Fruit fly (Drosophila melanogaster) whole organism, embryonic: ENCODE results near the gene CG12057.
A peak's percentile ranks its signal among the peaks of the same experiment; 100 is the strongest.

Experiments
- CG1024 ChIP-seq: fragments of 200-800 bp; sonication (Bioruptor generic); IDR thresholded peaks from 2 replicates; pipeline ENCODE4 v1.3.6; 2022; ENCODE audit warnings: missing biosample characterization, missing genetic modification characterization
- CG10979 ChIP-seq: fragments of 200-800 bp; sonication (Bioruptor generic); optimal IDR thresholded peaks from 2 replicates; lab custom pipeline; 2018; ENCODE audit warnings: missing biosample characterization, mild to moderate bottlenecking, missing genetic modification characterization, moderate library complexity
- CG12659 ChIP-seq: fragments of 200-800 bp; sonication (Bioruptor generic); optimal IDR thresholded peaks from 3 replicates; lab custom pipeline; 2017; ENCODE audit warnings: mild to moderate bottlenecking, missing biosample characterization, missing genetic modification reagents, missing genetic modification characterization
- CG12942 ChIP-seq: fragments of 200-800 bp; sonication (Bioruptor generic); optimal IDR thresholded peaks from 3 replicates; lab custom pipeline; 2016; ENCODE audit warnings: missing biosample characterization, missing genetic modification characterization
- CG13624 ChIP-seq: fragments of 200-800 bp; sonication (Bioruptor generic); optimal IDR thresholded peaks from 2 replicates; lab custom pipeline; 2016; ENCODE audit warnings: missing biosample characterization, missing genetic modification characterization
- CG13775 ChIP-seq: fragments of 200-800 bp; sonication (Bioruptor generic); optimal IDR thresholded peaks from 3 replicates; lab custom pipeline; 2017; ENCODE audit warnings: missing biosample characterization, mild to moderate bottlenecking, missing genetic modification characterization
- CG14014 ChIP-seq: fragments of 200-800 bp; sonication (Bioruptor generic); IDR thresholded peaks from 2 replicates; pipeline ENCODE4 v1.3.6; 2022; ENCODE audit warnings: missing biosample characterization, missing genetic modification characterization
- CG14441 ChIP-seq: fragments of 200-800 bp; sonication (Bioruptor generic); IDR thresholded peaks from 2 replicates; pipeline ENCODE4 v1.3.6; 2022; ENCODE audit warnings: missing biosample characterization, missing genetic modification characterization
- CG1529 ChIP-seq: fragments of 200-800 bp; sonication (Bioruptor generic); optimal IDR thresholded peaks from 3 replicates; lab custom pipeline; 2018; ENCODE audit warnings: missing biosample characterization, missing genetic modification characterization
- CG16815 ChIP-seq: fragments of 200-800 bp; sonication (Bioruptor generic); optimal IDR thresholded peaks from 3 replicates; lab custom pipeline; 2017; ENCODE audit warnings: missing biosample characterization, mild to moderate bottlenecking, missing genetic modification characterization
- CG17361 ChIP-seq: fragments of 200-800 bp; sonication (Bioruptor generic); IDR thresholded peaks from 3 replicates; pipeline ENCODE4 v1.3.6; 2022; ENCODE audit warnings: missing biosample characterization, missing genetic modification characterization
- CG2129 ChIP-seq: fragments of 200-800 bp; sonication (Bioruptor generic); IDR thresholded peaks from 2 replicates; pipeline ENCODE4 v1.3.6; 2022; ENCODE audit warnings: missing biosample characterization, missing genetic modification characterization; ENCODE audit not compliant: partially characterized antibody
- CG3065 ChIP-seq: fragments of 200-800 bp; sonication (Bioruptor generic); optimal IDR thresholded peaks from 2 replicates; lab custom pipeline; 2016; ENCODE audit warnings: missing biosample characterization, missing genetic modification characterization
- CG31224 ChIP-seq: fragments of 200-800 bp; sonication (Bioruptor generic); IDR thresholded peaks from 2 replicates; pipeline ENCODE4 v1.3.6; 2022; ENCODE audit warnings: missing biosample characterization, missing genetic modification characterization
- CG32532 ChIP-seq: fragments of 200-800 bp; sonication (Bioruptor generic); IDR thresholded peaks from 2 replicates; pipeline ENCODE4 v1.3.6; 2022; ENCODE audit warnings: missing biosample characterization, missing genetic modification characterization
- CG32767 ChIP-seq: fragments of 200-800 bp; sonication (Bioruptor generic); IDR thresholded peaks from 2 replicates; pipeline ENCODE4 v1.3.6; 2022; ENCODE audit warnings: missing biosample characterization, missing genetic modification characterization
- CG8290 ChIP-seq, 3 experiments: fragments of 200-800 bp; sonication (Bioruptor generic); optimal IDR thresholded peaks; 2 replicates each; lab custom pipeline; 2016 to 2019; ENCODE audit warnings: missing biosample characterization in 3 of 3, missing genetic modification characterization in 3 of 3, mild to moderate bottlenecking in 2 of 3, moderate library complexity in 1 of 3
- CG8765 ChIP-seq: fragments of 200-800 bp; sonication (Bioruptor generic); IDR thresholded peaks from 2 replicates; pipeline ENCODE4 v1.3.6; 2022; ENCODE audit warnings: missing biosample characterization, missing genetic modification characterization
- Dad ChIP-seq: fragments of 200-800 bp; sonication (Bioruptor generic); optimal IDR thresholded peaks from 3 replicates; lab custom pipeline; 2016; ENCODE audit warnings: missing biosample characterization, missing genetic modification characterization
- HLH54F ChIP-seq: fragments of 200-800 bp; sonication (Bioruptor generic); optimal IDR thresholded peaks from 3 replicates; lab custom pipeline; 2016; ENCODE audit warnings: missing biosample characterization, missing genetic modification characterization
- Hand ChIP-seq: fragments of 200-800 bp; sonication (Bioruptor generic); optimal IDR thresholded peaks from 2 replicates; lab custom pipeline; 2017; ENCODE audit warnings: mild to moderate bottlenecking, missing biosample characterization, missing genetic modification reagents, missing genetic modification characterization
- HmgZ ChIP-seq: fragments of 200-800 bp; sonication (Bioruptor generic); optimal IDR thresholded peaks from 2 replicates; lab custom pipeline; 2018; ENCODE audit warnings: missing biosample characterization, mild to moderate bottlenecking, missing genetic modification characterization
- Myb ChIP-seq: fragments of 200-800 bp; sonication (Bioruptor generic); optimal IDR thresholded peaks from 2 replicates; lab custom pipeline; 2016; ENCODE audit warnings: missing biosample characterization, missing genetic modification characterization
- NFAT ChIP-seq: fragments of 200-800 bp; sonication (Bioruptor generic); IDR thresholded peaks from 2 replicates; pipeline ENCODE4 v1.3.6; 2022; ENCODE audit warnings: missing biosample characterization, missing genetic modification characterization
- Nf-YC ChIP-seq: fragments of 200-800 bp; optimal IDR thresholded peaks from 3 replicates; lab custom pipeline; 2019; ENCODE audit warnings: missing biosample characterization, mild to moderate bottlenecking, missing genetic modification characterization, moderate library complexity
- Opbp ChIP-seq: fragments of 200-800 bp; sonication (Bioruptor generic); IDR thresholded peaks from 3 replicates; pipeline ENCODE4 v1.3.6; 2022; ENCODE audit warnings: missing biosample characterization, missing genetic modification characterization; ENCODE audit not compliant: partially characterized antibody
- Rx ChIP-seq: fragments of 200-800 bp; sonication (Bioruptor generic); IDR thresholded peaks from 2 replicates; pipeline ENCODE4 v1.3.6; 2022; ENCODE audit warnings: missing biosample characterization, missing genetic modification characterization
- Sry-δ ChIP-seq: fragments of 200-800 bp; sonication (Bioruptor generic); optimal IDR thresholded peaks from 2 replicates; lab custom pipeline; 2016; ENCODE audit warnings: missing biosample characterization, missing genetic modification characterization
- TFAM ChIP-seq: fragments of 200-800 bp; sonication (Bioruptor generic); optimal IDR thresholded peaks from 2 replicates; lab custom pipeline; 2017; ENCODE audit warnings: missing biosample characterization, missing genetic modification characterization, inconsistent platforms
- ap ChIP-seq: fragments of 200-800 bp; sonication (Bioruptor generic); IDR thresholded peaks from 2 replicates; pipeline ENCODE4 v1.3.6; 2022; ENCODE audit warnings: missing biosample characterization, missing genetic modification characterization
- cas ChIP-seq: fragments of 200-800 bp; sonication (Bioruptor generic); IDR thresholded peaks from 2 replicates; pipeline ENCODE4 v1.3.6; 2022; ENCODE audit warnings: missing biosample characterization, missing genetic modification characterization
- chn ChIP-seq: fragments of 200-800 bp; sonication (Bioruptor generic); optimal IDR thresholded peaks from 2 replicates; lab custom pipeline; 2016; ENCODE audit warnings: missing biosample characterization, missing genetic modification characterization
- ci ChIP-seq: fragments of 200-800 bp; sonication (Bioruptor generic); IDR thresholded peaks from 3 replicates; pipeline ENCODE4 v1.3.6; 2022; ENCODE audit warnings: missing biosample characterization, missing genetic modification characterization
- disco-r ChIP-seq: fragments of 200-800 bp; sonication (Bioruptor generic); optimal IDR thresholded peaks from 2 replicates; lab custom pipeline; 2016; ENCODE audit warnings: missing biosample characterization, missing genetic modification characterization
- fd96Cb ChIP-seq: fragments of 200-800 bp; sonication (Bioruptor generic); optimal IDR thresholded peaks from 2 replicates; lab custom pipeline; 2018; ENCODE audit warnings: missing biosample characterization, mild to moderate bottlenecking, missing genetic modification characterization, moderate library complexity
- grn ChIP-seq: fragments of 200-800 bp; sonication (Bioruptor generic); optimal IDR thresholded peaks from 3 replicates; lab custom pipeline; 2017; ENCODE audit warnings: missing biosample characterization, missing genetic modification characterization
- gsb ChIP-seq: fragments of 200-800 bp; sonication (Bioruptor generic); IDR thresholded peaks from 2 replicates; pipeline ENCODE4 v1.3.6; 2022; ENCODE audit warnings: missing biosample characterization, missing genetic modification characterization
- insv ChIP-seq, 2 experiments: fragments of 200-800 bp; sonication (Bioruptor generic); optimal IDR thresholded peaks; 3 replicates each; lab custom pipeline; 2016 to 2018; ENCODE audit warnings: missing biosample characterization in 2 of 2, missing genetic modification characterization in 2 of 2
- nmo ChIP-seq: fragments of 200-800 bp; sonication (Bioruptor generic); optimal IDR thresholded peaks from 2 replicates; lab custom pipeline; 2018; ENCODE audit warnings: missing biosample characterization, mild to moderate bottlenecking, missing genetic modification characterization, moderate library complexity
- onecut ChIP-seq: fragments of 200-800 bp; sonication (Bioruptor generic); IDR thresholded peaks from 2 replicates; pipeline ENCODE4 v1.3.6; 2022; ENCODE audit warnings: missing biosample characterization, missing genetic modification characterization
- pb ChIP-seq: fragments of 200-800 bp; sonication (Bioruptor generic); optimal IDR thresholded peaks from 3 replicates; lab custom pipeline; 2016; ENCODE audit warnings: missing biosample characterization, missing genetic modification characterization
- rib ChIP-seq: fragments of 200-800 bp; sonication (Bioruptor generic); IDR thresholded peaks from 2 replicates; pipeline ENCODE4 v1.3.6; 2022; ENCODE audit warnings: missing biosample characterization, missing genetic modification characterization
- ro ChIP-seq: fragments of 200-800 bp; sonication (Bioruptor generic); IDR thresholded peaks from 2 replicates; pipeline ENCODE4 v1.3.6; 2022; ENCODE audit warnings: missing biosample characterization, missing genetic modification characterization
- sd ChIP-seq: fragments of 200-800 bp; sonication (Bioruptor generic); optimal IDR thresholded peaks from 3 replicates; lab custom pipeline; 2018; ENCODE audit warnings: missing biosample characterization, mild to moderate bottlenecking, missing genetic modification characterization, moderate library complexity
- sim ChIP-seq: fragments of 200-800 bp; sonication (Bioruptor generic); IDR thresholded peaks from 2 replicates; pipeline ENCODE4 v1.3.6; 2022; ENCODE audit warnings: missing biosample characterization, missing genetic modification characterization
- slp2 ChIP-seq: fragments of 200-800 bp; sonication (Bioruptor generic); optimal IDR thresholded peaks from 2 replicates; lab custom pipeline; 2016; ENCODE audit warnings: missing biosample characterization, missing genetic modification characterization
- sqz ChIP-seq: fragments of 200-800 bp; sonication (Bioruptor generic); optimal IDR thresholded peaks from 3 replicates; lab custom pipeline; 2018; ENCODE audit warnings: missing biosample characterization, mild to moderate bottlenecking, missing genetic modification characterization
- tio ChIP-seq: fragments of 200-800 bp; sonication (Bioruptor generic); optimal IDR thresholded peaks from 2 replicates; lab custom pipeline; 2017; ENCODE audit warnings: missing biosample characterization, missing genetic modification characterization, inconsistent platforms
- unc-4 ChIP-seq: fragments of 200-800 bp; sonication (Bioruptor generic); IDR thresholded peaks from 2 replicates; pipeline ENCODE4 v1.3.6; 2022; ENCODE audit warnings: missing biosample characterization, missing genetic modification characterization; ENCODE audit not compliant: partially characterized antibody
- vfl ChIP-seq: fragments of 200-800 bp; sonication (Bioruptor generic); optimal IDR thresholded peaks from 2 replicates; lab custom pipeline; 2016; ENCODE audit warnings: missing biosample characterization, missing genetic modification characterization
- wor ChIP-seq: fragments of 200-800 bp; sonication (Bioruptor generic); IDR thresholded peaks from 2 replicates; pipeline ENCODE4 v1.3.6; 2022; ENCODE audit warnings: missing biosample characterization, missing genetic modification characterization
- z ChIP-seq: fragments of 200-800 bp; sonication (Bioruptor generic); IDR thresholded peaks from 3 replicates; pipeline ENCODE4 v1.3.6; 2022; ENCODE audit warnings: missing biosample characterization, missing genetic modification characterization

The CG12057 gene

DNA sequence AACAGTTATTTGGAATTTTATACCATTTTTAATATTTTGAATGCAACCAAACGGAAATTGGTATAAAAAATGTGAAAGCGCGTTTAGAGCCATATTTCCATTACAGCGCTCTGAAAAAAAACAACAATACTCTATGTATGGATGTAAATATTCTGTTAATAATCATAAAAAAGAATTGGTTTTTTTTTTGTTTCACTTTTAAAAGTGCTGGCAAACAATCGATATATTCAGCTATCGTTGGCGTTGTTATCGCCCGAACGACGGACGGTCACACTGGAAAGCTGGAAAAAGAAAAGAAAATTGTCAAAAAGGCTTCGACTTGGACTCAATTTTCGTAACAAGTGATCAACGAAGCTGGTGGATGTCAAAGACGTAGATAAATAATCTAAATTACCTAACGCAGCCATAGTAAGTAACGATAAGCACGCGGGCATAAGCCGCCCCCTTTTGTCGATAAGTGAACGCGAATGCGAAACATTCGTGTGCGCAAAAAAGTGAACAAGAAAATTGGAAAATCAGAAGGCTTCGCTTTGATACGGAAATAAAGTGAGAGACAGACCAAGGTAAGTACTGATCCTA is 49.1 kb upstream of the CG12057 start, which contains the start of gene CG7065 (continued):
- TF ChIP-seq Hand (GFP tag; lab: Kevin White, UChicago) = no peak
- peak; percentile 28 for TF ChIP-seq CG12659 (GFP tag; lab: Kevin White, UChicago)
- TF ChIP-seq CG2129 (GFP tag; lab: Robert Waterston, UW) = 0 out of 2 replicates have a peak, but pooled peaks have one; percentile 23
- no peak for TF ChIP-seq chn (GFP tag; lab: Kevin White, UChicago)
- TF ChIP-seq tio = no peak
- TF ChIP-seq CG14441 (GFP tag; lab: Robert Waterston, UW) = no peak
- no peak for TF ChIP-seq CG12942 (GFP tag; lab: Kevin White, UChicago)
- TF ChIP-seq CG3065 (GFP tag; lab: Kevin White, UChicago) = no peak
- TF ChIP-seq grn (GFP tag; lab: Kevin White, UChicago) = no peak
- no peak for TF ChIP-seq fd96Cb (tag; lab: Kevin White, UChicago)
- no peak for TF ChIP-seq Rx (GFP tag; lab: Robert Waterston, UW)
- no peak for TF ChIP-seq insv (GFP tag; optimal IDR thresholded peaks at IDR 0.05; lab: Kevin White, UChicago)
- no peak for TF ChIP-seq sim (GFP tag; lab: Robert Waterston, UW)
- TF ChIP-seq pb = no peak
- no peak for TF ChIP-seq CG13624
- no peak for TF ChIP-seq onecut (GFP tag; lab: Robert Waterston, UW)
- no peak for TF ChIP-seq NFAT
- peak; percentile 66 for TF ChIP-seq unc-4 (GFP tag; lab: Robert Waterston, UW)
- TF ChIP-seq cas (GFP tag; lab: Robert Waterston, UW) = no peak
- TF ChIP-seq vfl = no peak
- TF ChIP-seq ap (GFP tag; lab: Robert Waterston, UW) = no peak
- TF ChIP-seq CG14014 (GFP tag; lab: Robert Waterston, UW) = no peak
- no peak for TF ChIP-seq CG16815 (GFP tag; lab: Kevin White, UChicago)
- TF ChIP-seq CG1529 (GFP tag; lab: Kevin White, UChicago) = no peak
- no peak for TF ChIP-seq CG32767 (GFP tag; lab: Robert Waterston, UW)
- no peak for TF ChIP-seq CG17361 (GFP tag; lab: Robert Waterston, UW)
- peak; percentile 73 for TF ChIP-seq Sry-δ (GFP tag; lab: Kevin White, UChicago)
- TF ChIP-seq CG13775 (GFP tag; lab: Kevin White, UChicago) = no peak
- TF ChIP-seq gsb (GFP tag; lab: Robert Waterston, UW) = no peak
- no peak for TF ChIP-seq CG1024 (GFP tag; lab: Robert Waterston, UW)
- TF ChIP-seq HLH54F (GFP tag; lab: Kevin White, UChicago) = no peak
- no peak for TF ChIP-seq ci (GFP tag; lab: Robert Waterston, UW)
- no peak for TF ChIP-seq CG32532 (GFP tag; lab: Robert Waterston, UW)
- peak; percentile 9 for TF ChIP-seq nmo (GFP tag; lab: Kevin White, UChicago)
- no peak for TF ChIP-seq CG10979 (tag; lab: Kevin White, UChicago)
- no peak for TF ChIP-seq sd (tag; lab: Kevin White, UChicago)
- TF ChIP-seq CG8290 (GFP tag; optimal IDR thresholded peaks at IDR 0.05; lab: Kevin White, UChicago) = no peak
- TF ChIP-seq CG8290 (tag; optimal IDR thresholded peaks at IDR 0.05; lab: Kevin White, UChicago) = no peak
- TF ChIP-seq rib (GFP tag; lab: Robert Waterston, UW) = no peak
- TF ChIP-seq Dad (GFP tag; lab: Kevin White, UChicago) = no peak
- no peak for TF ChIP-seq CG31224 (GFP tag; lab: Robert Waterston, UW)
- TF ChIP-seq HmgZ = no peak
- TF ChIP-seq Myb (GFP tag; lab: Kevin White, UChicago) = no peak
- no peak for TF ChIP-seq wor
- TF ChIP-seq slp2 = no peak
- TF ChIP-seq ro (GFP tag; lab: Robert Waterston, UW) = no peak
- TF ChIP-seq CG8765 = no peak
- TF ChIP-seq z (GFP tag; lab: Robert Waterston, UW) = no peak
- no peak for TF ChIP-seq Nf-YC (tag; lab: Kevin White, UChicago)
- TF ChIP-seq Opbp (GFP tag; lab: Robert Waterston, UW) = peak; percentile 55; the same call in 2 of the 3 replicates
- TF ChIP-seq disco-r (GFP tag; lab: Kevin White, UChicago) = no peak
- no peak for TF ChIP-seq TFAM
- peak; percentile 69 for TF ChIP-seq sqz (GFP tag; lab: Kevin White, UChicago)
